Worm (Caenorhabditis elegans) whole organism, young adult: ENCODE results near the gene C16C4.1.

ENCODE experiments used
- B0035.1 ChIP-seq: sonication (generic microtip); optimal IDR thresholded peaks from 2 replicates; lab custom pipeline; 2016; ENCODE audit warnings: missing genetic modification characterization, mild to moderate bottlenecking, missing compliant biosample characterization, missing genotype, missing genetic modification reagents
- C06A6.2 ChIP-seq: fragments of 200-800 bp; sonication (Bioruptor generic); conservative IDR thresholded peaks from 2 replicates; pipeline ENCODE4 v1.3.6; 2022; ENCODE audit warnings: missing genetic modification characterization, missing compliant biosample characterization
- F10E7.11 ChIP-seq: sonication (generic microtip); optimal IDR thresholded peaks from 2 replicates; lab custom pipeline; 2017; ENCODE audit warnings: mild to moderate bottlenecking, missing genetic modification characterization, moderate library complexity, missing compliant biosample characterization
- F37B4.10 ChIP-seq: fragments of 200-800 bp; sonication (Bioruptor generic); IDR thresholded peaks from 2 replicates; pipeline ENCODE4 v1.3.6; 2022; ENCODE audit warnings: missing genetic modification characterization, missing compliant biosample characterization
- F55B11.4 ChIP-seq: sonication (generic microtip); optimal IDR thresholded peaks from 2 replicates; lab custom pipeline; 2016; ENCODE audit warnings: missing compliant biosample characterization, missing genetic modification characterization, borderline replicate concordance; ENCODE audit not compliant: insufficient read depth
- K11D2.4 ChIP-seq: fragments of 200-800 bp; sonication (Bioruptor generic); IDR thresholded peaks from 2 replicates; pipeline ENCODE4 v1.3.6; 2022; ENCODE audit warnings: missing genetic modification reagents, missing genetic modification characterization, missing compliant biosample characterization
- Y67H2A.10 ChIP-seq: fragments of 200-800 bp; sonication (Bioruptor generic); conservative IDR thresholded peaks from 2 replicates; pipeline ENCODE4 v1.3.6; 2022; ENCODE audit warnings: missing genetic modification reagents, missing genetic modification characterization, missing compliant biosample characterization
- Y79H2A.3 ChIP-seq: fragments of 200-800 bp; sonication (Bioruptor generic); conservative IDR thresholded peaks from 2 replicates; pipeline ENCODE4 v1.3.6; 2022; ENCODE audit warnings: missing genetic modification reagents, missing genetic modification characterization, missing compliant biosample characterization
- atf-7 ChIP-seq: sonication (generic microtip); optimal IDR thresholded peaks from 2 replicates; lab custom pipeline; 2017; ENCODE audit warnings: mild to moderate bottlenecking, missing genetic modification characterization, missing compliant biosample characterization
- attf-3 ChIP-seq: fragments of 200-800 bp; sonication (Bioruptor generic); conservative IDR thresholded peaks from 2 replicates; pipeline ENCODE4 v1.3.6; 2022; ENCODE audit warnings: missing genetic modification reagents, missing genetic modification characterization, missing compliant biosample characterization
- attf-5 ChIP-seq: fragments of 200-800 bp; sonication (Bioruptor generic); optimal IDR thresholded peaks from 2 replicates; lab custom pipeline; 2018; ENCODE audit warnings: mild to moderate bottlenecking, missing genetic modification characterization, missing compliant biosample characterization
- attf-6 ChIP-seq: fragments of 200-800 bp; sonication (Bioruptor generic); IDR thresholded peaks from 2 replicates; pipeline ENCODE4 v1.3.6; 2022; ENCODE audit warnings: missing genetic modification reagents, missing genetic modification characterization, missing compliant biosample characterization
- bed-2 ChIP-seq: fragments of 200-800 bp; sonication (Bioruptor generic); IDR thresholded peaks from 2 replicates; pipeline ENCODE4 v1.3.6; 2022; ENCODE audit warnings: missing genetic modification reagents, missing genetic modification characterization, missing compliant biosample characterization
- cebp-2 ChIP-seq: fragments of 200-800 bp; sonication (Bioruptor generic); IDR thresholded peaks from 2 replicates; pipeline ENCODE4 v1.3.6; 2022; ENCODE audit warnings: missing genetic modification characterization, missing compliant biosample characterization
- ceh-27 ChIP-seq: fragments of 200-800 bp; sonication (Bioruptor generic); optimal IDR thresholded peaks from 2 replicates; lab custom pipeline; 2018; ENCODE audit warnings: mild to moderate bottlenecking, missing genetic modification characterization, moderate library complexity, missing compliant biosample characterization
- ceh-79 ChIP-seq: sonication (generic microtip); optimal IDR thresholded peaks from 2 replicates; lab custom pipeline; 2017; ENCODE audit warnings: mild to moderate bottlenecking, missing genetic modification characterization, missing compliant biosample characterization
- ceh-91 ChIP-seq: fragments of 200-800 bp; sonication (Bioruptor generic); IDR thresholded peaks from 2 replicates; pipeline ENCODE4 v1.3.6; 2022; ENCODE audit warnings: missing genetic modification reagents, missing genetic modification characterization, missing compliant biosample characterization
- dox-1 ChIP-seq: fragments of 200-800 bp; sonication (Bioruptor generic); IDR thresholded peaks from 2 replicates; pipeline ENCODE4 v1.3.6; 2022; ENCODE audit warnings: missing genetic modification reagents, missing genetic modification characterization, missing compliant biosample characterization
- dpl-1 ChIP-seq: fragments of 150-350 bp; optimal IDR thresholded peaks from 2 replicates; lab custom pipeline; 2014; ENCODE audit warnings: missing biosample characterization, missing genetic modification reagents, missing genetic modification characterization
- egl-44 ChIP-seq: fragments of 200-800 bp; sonication (Bioruptor generic); IDR thresholded peaks from 2 replicates; pipeline ENCODE4 v1.3.6; 2022; ENCODE audit warnings: missing genetic modification reagents, missing genetic modification characterization, missing compliant biosample characterization
- ekl-4 ChIP-seq: fragments of 200-800 bp; sonication (Bioruptor generic); IDR thresholded peaks from 2 replicates; pipeline ENCODE4 v1.3.6; 2022; ENCODE audit warnings: missing genetic modification reagents, missing genetic modification characterization, missing compliant biosample characterization
- ets-4 ChIP-seq: fragments of 200-800 bp; sonication (Bioruptor generic); optimal IDR thresholded peaks from 2 replicates; lab custom pipeline; 2018; ENCODE audit warnings: mild to moderate bottlenecking, missing genetic modification characterization, missing compliant biosample characterization
- gei-17 ChIP-seq: fragments of 200-800 bp; sonication (Bioruptor generic); optimal IDR thresholded peaks from 2 replicates; lab custom pipeline; 2018; ENCODE audit warnings: mild to moderate bottlenecking, missing genetic modification characterization, missing compliant biosample characterization
- hlh-26 ChIP-seq: fragments of 200-800 bp; sonication (Bioruptor generic); conservative IDR thresholded peaks from 2 replicates; pipeline ENCODE4 v1.3.6; 2022; ENCODE audit warnings: missing genetic modification reagents, missing genetic modification characterization, missing compliant biosample characterization
- hsf-1 ChIP-seq: fragments of 200-800 bp; sonication (Bioruptor generic); IDR thresholded peaks from 2 replicates; pipeline ENCODE4 v1.3.6; 2022; ENCODE audit warnings: missing genetic modification reagents, missing genetic modification characterization, missing compliant biosample characterization
- lin-40 ChIP-seq: sonication (generic microtip); optimal IDR thresholded peaks from 2 replicates; lab custom pipeline; 2016; ENCODE audit warnings: missing genetic modification characterization, mild to moderate bottlenecking, missing compliant biosample characterization, missing genotype, missing genetic modification reagents
- lsl-1 ChIP-seq: fragments of 200-800 bp; sonication (Bioruptor generic); optimal IDR thresholded peaks from 2 replicates; lab custom pipeline; 2018; ENCODE audit warnings: mild to moderate bottlenecking, missing genetic modification characterization, moderate library complexity, missing compliant biosample characterization
- madf-10 ChIP-seq: sonication (generic microtip); optimal IDR thresholded peaks from 2 replicates; lab custom pipeline; 2016; ENCODE audit warnings: mild to moderate bottlenecking, missing genetic modification characterization, missing compliant biosample characterization
- mcd-1 ChIP-seq: fragments of 200-800 bp; sonication (Bioruptor generic); IDR thresholded peaks from 2 replicates; pipeline ENCODE4 v1.3.6; 2022; ENCODE audit warnings: missing genetic modification reagents, missing genetic modification characterization, missing compliant biosample characterization
- mes-4 ChIP-seq: sonication (generic microtip); optimal IDR thresholded peaks from 2 replicates; lab custom pipeline; 2016; ENCODE audit warnings: missing genotype, missing genetic modification characterization, missing compliant biosample characterization
- mxl-1 ChIP-seq: sonication (generic microtip); optimal IDR thresholded peaks from 2 replicates; lab custom pipeline; 2016; ENCODE audit warnings: missing genetic modification characterization, missing compliant biosample characterization
- nfya-1 ChIP-seq: sonication (generic microtip); optimal IDR thresholded peaks from 2 replicates; lab custom pipeline; 2017; ENCODE audit warnings: antibody characterized with exemption, missing compliant biosample characterization, missing genetic modification characterization, borderline replicate concordance; ENCODE audit not compliant: insufficient read depth
- nfyb-1 ChIP-seq: fragments of 200-800 bp; sonication (Bioruptor generic); IDR thresholded peaks from 2 replicates; pipeline ENCODE4 v1.3.6; 2022; ENCODE audit warnings: missing genetic modification reagents, missing genetic modification characterization, missing compliant biosample characterization
- nhr-179 ChIP-seq: sonication (generic microtip); optimal IDR thresholded peaks from 2 replicates; lab custom pipeline; 2016; ENCODE audit warnings: mild to moderate bottlenecking, missing genetic modification characterization, missing compliant biosample characterization
- nhr-80 ChIP-seq: sonication (generic microtip); optimal IDR thresholded peaks from 2 replicates; lab custom pipeline; 2016; ENCODE audit warnings: missing genetic modification characterization, missing compliant biosample characterization
- sdz-38 ChIP-seq: sonication (generic microtip); optimal IDR thresholded peaks from 2 replicates; lab custom pipeline; 2016; ENCODE audit warnings: missing genotype, missing genetic modification characterization, missing compliant biosample characterization
- sea-2 ChIP-seq: fragments of 200-800 bp; sonication (Bioruptor generic); IDR thresholded peaks from 2 replicates; pipeline ENCODE4 v1.3.6; 2022; ENCODE audit warnings: missing genetic modification characterization, missing compliant biosample characterization
- snpc-1.1 ChIP-seq: sonication (generic microtip); optimal IDR thresholded peaks from 2 replicates; lab custom pipeline; 2017; ENCODE audit warnings: missing genetic modification characterization, mild to moderate bottlenecking, missing compliant biosample characterization, antibody characterized with exemption, moderate library complexity, missing genotype, missing genetic modification reagents; ENCODE audit not compliant: insufficient read depth
- snpc-1.3 ChIP-seq: sonication (generic microtip); optimal IDR thresholded peaks from 2 replicates; lab custom pipeline; 2017; ENCODE audit warnings: missing genetic modification characterization, mild to moderate bottlenecking, missing compliant biosample characterization, antibody characterized with exemption, moderate library complexity, missing genotype, missing genetic modification reagents; ENCODE audit not compliant: insufficient read depth
- snpc-3.4 ChIP-seq: sonication (generic microtip); optimal IDR thresholded peaks from 2 replicates; lab custom pipeline; 2017; ENCODE audit warnings: missing genetic modification characterization, mild to moderate bottlenecking, missing compliant biosample characterization, antibody characterized with exemption, moderate library complexity, missing genotype, missing genetic modification reagents
- somi-1 ChIP-seq: fragments of 200-800 bp; sonication (Bioruptor generic); optimal IDR thresholded peaks from 2 replicates; lab custom pipeline; 2018; ENCODE audit warnings: mild to moderate bottlenecking, missing genetic modification characterization, missing compliant biosample characterization
- sptf-2 ChIP-seq: fragments of 200-800 bp; sonication (Bioruptor generic); optimal IDR thresholded peaks from 2 replicates; lab custom pipeline; 2018; ENCODE audit warnings: mild to moderate bottlenecking, missing genetic modification characterization, missing compliant biosample characterization
- tbp1 ChIP-seq: fragments of 200-800 bp; sonication (Bioruptor generic); optimal IDR thresholded peaks from 2 replicates; lab custom pipeline; 2018; ENCODE audit warnings: mild to moderate bottlenecking, missing genetic modification characterization, missing compliant biosample characterization
- tbx-9 ChIP-seq: sonication (generic microtip); optimal IDR thresholded peaks from 2 replicates; lab custom pipeline; 2016; ENCODE audit warnings: borderline replicate concordance, missing genetic modification characterization, inconsistent platforms, missing compliant biosample characterization
- unc-62 ChIP-seq: fragments of 150-350 bp; optimal IDR thresholded peaks from 2 replicates; lab custom pipeline; 2014; ENCODE audit warnings: missing biosample characterization, missing genetic modification reagents, missing genetic modification characterization
- zfh-2 ChIP-seq: fragments of 200-800 bp; sonication (Bioruptor generic); conservative IDR thresholded peaks from 2 replicates; pipeline ENCODE4 v1.3.6; 2022; ENCODE audit warnings: missing genetic modification reagents, missing genetic modification characterization, missing compliant biosample characterization
- ztf-22 ChIP-seq: fragments of 200-800 bp; sonication (Bioruptor generic); optimal IDR thresholded peaks from 2 replicates; lab custom pipeline; 2018; ENCODE audit warnings: mild to moderate bottlenecking, missing genetic modification characterization, moderate library complexity, missing compliant biosample characterization
- ztf-26 ChIP-seq: sonication (generic microtip); optimal IDR thresholded peaks from 2 replicates; lab custom pipeline; 2017; ENCODE audit warnings: missing genetic modification characterization, missing compliant biosample characterization

The C16C4.1 gene

ce11 chrII:1850840-1851294 is 43.1 kb upstream of the C16C4.1 start, which contains the start of gene C52E2.3:
Gene C52E2.3 (plus strand): TSS chrII:1851244.
- TF ChIP-seq unc-62 (no peak), K11D2.4 (GFP tag; lab: Robert Waterston, UW) (no peak), F10E7.11 (tag; lab: Kevin White, UChicago) (no peak), egl-44 (no peak), mes-4 (tag; lab: Kevin White, UChicago) (no peak), Y79H2A.3 (GFP tag; lab: Robert Waterston, UW) (no peak), sptf-2 (no peak), nfya-1 (tag; lab: Kevin White, UChicago) (no peak), nhr-179 (tag; lab: Kevin White, UChicago) (no peak), cebp-2 (no peak)

DNA sequence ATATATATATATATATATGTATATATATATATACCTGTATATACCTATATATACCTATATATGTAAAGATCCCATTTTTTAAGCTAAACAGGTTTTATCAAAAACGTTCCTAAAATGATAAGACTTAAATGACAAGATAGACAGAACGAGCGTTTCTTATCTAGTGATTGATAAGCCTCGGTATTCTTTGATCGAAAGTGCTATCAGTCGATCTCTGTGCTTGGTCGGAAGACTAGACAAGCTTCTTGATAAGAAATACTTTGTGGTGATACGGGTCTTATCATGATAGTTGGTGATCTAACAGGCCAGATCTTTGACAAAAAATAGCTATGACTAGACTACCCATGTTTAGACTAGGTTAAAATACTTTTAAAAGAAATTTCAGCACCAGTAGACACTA is 42.3 kb upstream of the C16C4.1 start:
- TF ChIP-seq sea-2 (no peak), ztf-26 (tag; lab: Kevin White, UChicago) (peak; percentile 7), madf-10 (tag; lab: Kevin White, UChicago) (no peak), hsf-1 (GFP tag; lab: Robert Waterston, UW) (no peak), C06A6.2 (GFP tag; lab: Robert Waterston, UW) (no peak), dox-1 (GFP tag; lab: Robert Waterston, UW) (peak; percentile 73), ekl-4 (GFP tag; lab: Robert Waterston, UW) (no peak), lin-40 (no peak), somi-1 (GFP tag; lab: Kevin White, UChicago) (no peak), atf-7 (tag; lab: Kevin White, UChicago) (peak; percentile 56), zfh-2 (GFP tag; lab: Robert Waterston, UW) (no peak), ceh-91 (GFP tag; lab: Robert Waterston, UW) (no peak), attf-3 (GFP tag; lab: Robert Waterston, UW) (no peak), attf-5 (no peak), mcd-1 (GFP tag; lab: Robert Waterston, UW) (0 out of 2 replicates have a peak, but pooled peaks have one; percentile 21), bed-2 (GFP tag; lab: Robert Waterston, UW) (no peak), dpl-1 (GFP tag; lab: Kevin White, UChicago) (no peak), nfyb-1 (GFP tag; lab: Robert Waterston, UW) (peak; percentile 45; the same call in 1 of the 2 replicates), lsl-1 (GFP tag; lab: Kevin White, UChicago) (no peak), snpc-1.1 (no peak), F55B11.4 (tag; lab: Kevin White, UChicago) (no peak), F37B4.10 (GFP tag; lab: Robert Waterston, UW) (no peak), ceh-27 (GFP tag; lab: Kevin White, UChicago) (no peak), mxl-1 (tag; lab: Kevin White, UChicago) (no peak), attf-6 (no peak), B0035.1 (tag; lab: Kevin White, UChicago) (no peak), snpc-1.3 (tag; lab: Kevin White, UChicago) (no peak), nhr-80 (tag; lab: Kevin White, UChicago) (peak; percentile 91), F10E7.11 (tag; lab: Kevin White, UChicago) (no peak), ceh-79 (no peak), sdz-38 (tag; lab: Kevin White, UChicago) (no peak), tbx-9 (no peak), snpc-3.4 (tag; lab: Kevin White, UChicago) (no peak), tbp1 (peak; percentile 42), ets-4 (GFP tag; lab: Kevin White, UChicago) (peak; percentile 85), ztf-22 (GFP tag; lab: Kevin White, UChicago) (peak; percentile 82), hlh-26 (GFP tag; lab: Robert Waterston, UW) (no peak), gei-17 (GFP tag; lab: Kevin White, UChicago) (no peak), Y67H2A.10 (GFP tag; lab: Robert Waterston, UW) (no peak)
